Worm (Caenorhabditis elegans) whole organism, mixed stage, embryonic: ENCODE data around the gene F53C3.4.

Experiments used
- elt-1 ChIP-seq: sonication (generic microtip); optimal IDR thresholded peaks from 2 replicates; lab custom pipeline; 2017; ENCODE audit warnings: missing genetic modification characterization, mild to moderate bottlenecking, missing compliant biosample characterization, antibody characterized with exemption, moderate library complexity, borderline replicate concordance; ENCODE audit not compliant: insufficient read depth
- mab-5 ChIP-seq: fragments of 150-350 bp; optimal IDR thresholded peaks from 2 replicates; lab custom pipeline; 2014; ENCODE audit warnings: missing biosample characterization, missing genetic modification characterization
- mep-1 ChIP-seq: fragments of 150-350 bp; optimal IDR thresholded peaks from 2 replicates; lab custom pipeline; 2017; ENCODE audit warnings: missing biosample characterization, missing genetic modification reagents, missing genetic modification characterization, inconsistent platforms
- unc-39 ChIP-seq: fragments of 150-350 bp; optimal IDR thresholded peaks from 2 replicates; lab custom pipeline; 2014; ENCODE audit warnings: missing biosample characterization, missing genetic modification characterization

- no peak for TF ChIP-seq unc-39
- TF ChIP-seq elt-1 = no peak
- no peak for TF ChIP-seq mab-5 (tag; lab: Kevin White, UChicago)
- TF ChIP-seq mep-1 = no peak
These were observed 8.1 kb downstream of the F53C3.4 start for ce11 chrII:3909301-3909700.
